Worm (Caenorhabditis elegans): ENCODE results near the gene scl-3.

DNA sequence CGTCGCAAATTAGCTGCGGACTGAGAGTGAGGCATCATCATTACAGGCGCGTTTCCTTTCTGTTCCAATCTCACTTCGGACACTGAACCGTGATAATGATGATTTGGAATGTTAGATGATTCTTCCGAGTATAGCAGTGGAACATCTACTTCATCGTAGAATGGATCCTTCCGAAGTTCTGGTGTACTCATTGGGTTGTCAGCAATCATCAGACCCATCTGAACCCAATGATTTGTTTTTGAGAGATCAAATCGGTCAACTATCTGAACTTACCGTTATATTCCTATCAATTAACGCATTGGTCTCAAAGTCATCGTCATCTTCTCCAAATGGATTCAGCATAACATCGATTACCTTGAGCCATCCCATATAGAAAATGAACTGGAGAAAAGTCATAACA, 49.0 kb downstream of the scl-3 start:
- TF ChIP-seq ceh-9 (tag; optimal IDR thresholded peaks at IDR 0.05), result no peak
- TF ChIP-seq ets-4 (tag; optimal IDR thresholded peaks at IDR 0.05), result no peak
- no peak for TF ChIP-seq syd-9 (tag; optimal IDR thresholded peaks at IDR 0.05)
- no peak for TF ChIP-seq ceh-24 (tag; optimal IDR thresholded peaks at IDR 0.05)
- no peak for TF ChIP-seq tbx-7 (tag; optimal IDR thresholded peaks at IDR 0.05)
- no peak for TF ChIP-seq K09A11.1 (tag; optimal IDR thresholded peaks at IDR 0.05; ENCODE audit: insufficient read depth)
- no peak for TF ChIP-seq pha-2 (tag; optimal IDR thresholded peaks at IDR 0.05)
- no peak for TF ChIP-seq lin-11 (tag; optimal IDR thresholded peaks at IDR 0.05)
- TF ChIP-seq tbx-2 (tag; optimal IDR thresholded peaks at IDR 0.05), result no peak
- TF ChIP-seq C08G9.2 (tag; optimal IDR thresholded peaks at IDR 0.05), result no peak
